Worm (Caenorhabditis elegans): ENCODE measurements around the gene F09G2.8.

DNA sequence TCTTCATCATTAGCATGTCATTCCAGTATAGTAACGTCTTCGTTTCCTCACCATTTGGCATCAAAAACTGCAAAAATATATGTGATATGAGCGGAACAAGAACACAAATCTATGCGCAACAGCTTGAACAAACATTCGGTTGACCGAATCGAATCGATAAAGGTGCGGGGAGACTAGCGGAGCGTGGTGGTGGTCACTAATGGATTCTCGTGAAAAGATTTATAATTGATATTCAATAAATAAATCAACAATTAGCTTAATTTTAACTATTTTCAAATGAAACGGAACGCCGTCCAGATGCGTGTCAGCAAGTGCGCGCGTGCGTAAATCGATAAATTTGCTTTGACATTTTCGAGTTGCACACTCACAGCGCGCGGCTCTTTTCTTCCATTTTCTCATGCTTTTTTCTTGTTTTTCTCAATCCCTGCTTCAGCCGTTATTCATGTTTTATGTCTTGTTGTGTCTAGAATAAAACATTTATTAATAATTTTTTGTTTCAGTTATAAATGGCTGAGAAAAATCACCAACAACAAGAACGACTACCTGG lies 27.6 kb upstream of the F09G2.8 start, which contains the start of the genes C13F10.8, C13F10.6 and kxd-1:
- TF ChIP-seq ama-1 (optimal IDR thresholded peaks at IDR 0.05) (no peak), pqm-1 (tag; optimal IDR thresholded peaks at IDR 0.05) (no peak), ets-4 (tag; optimal IDR thresholded peaks at IDR 0.05) (no peak)
